Worm (Caenorhabditis elegans) whole organism, young adult: ENCODE data around the gene C05E11.6.

Source experiments
- C06A6.2 ChIP-seq: fragments of 200-800 bp; sonication (Bioruptor generic); conservative IDR thresholded peaks from 2 replicates; pipeline ENCODE4 v1.3.6; 2022; ENCODE audit warnings: missing genetic modification characterization, missing compliant biosample characterization
- C17E4.6 ChIP-seq: fragments of 200-800 bp; sonication (Bioruptor generic); IDR thresholded peaks from 2 replicates; pipeline ENCODE4 v1.3.6; 2022; ENCODE audit warnings: missing genetic modification reagents, missing genetic modification characterization, missing compliant biosample characterization
- F10E7.11 ChIP-seq: sonication (generic microtip); optimal IDR thresholded peaks from 2 replicates; lab custom pipeline; 2017; ENCODE audit warnings: mild to moderate bottlenecking, missing genetic modification characterization, moderate library complexity, missing compliant biosample characterization
- F22D6.2 ChIP-seq: sonication (generic microtip); optimal IDR thresholded peaks from 2 replicates; lab custom pipeline; 2016; ENCODE audit warnings: mild to moderate bottlenecking, missing genetic modification characterization, missing compliant biosample characterization
- F33H1.4 ChIP-seq: fragments of 200-800 bp; sonication (Bioruptor generic); IDR thresholded peaks from 2 replicates; pipeline ENCODE4 v1.3.6; 2022; ENCODE audit warnings: missing genetic modification reagents, missing genetic modification characterization, missing compliant biosample characterization
- F49E8.2 ChIP-seq: sonication (generic microtip); optimal IDR thresholded peaks from 3 replicates; lab custom pipeline; 2017; ENCODE audit warnings: missing genetic modification characterization, mild to moderate bottlenecking, missing compliant biosample characterization, antibody characterized with exemption, moderate library complexity; ENCODE audit not compliant: insufficient read depth
- F57A8.1 ChIP-seq: fragments of 200-800 bp; sonication (Bioruptor generic); optimal IDR thresholded peaks from 2 replicates; lab custom pipeline; 2018; ENCODE audit warnings: mild to moderate bottlenecking, missing genetic modification characterization, moderate library complexity, missing compliant biosample characterization
- K12H6.12 ChIP-seq: fragments of 200-800 bp; sonication (Bioruptor generic); optimal IDR thresholded peaks from 2 replicates; lab custom pipeline; 2018; ENCODE audit warnings: mild to moderate bottlenecking, missing genetic modification characterization, missing compliant biosample characterization
- Y79H2A.3 ChIP-seq: fragments of 200-800 bp; sonication (Bioruptor generic); conservative IDR thresholded peaks from 2 replicates; pipeline ENCODE4 v1.3.6; 2022; ENCODE audit warnings: missing genetic modification reagents, missing genetic modification characterization, missing compliant biosample characterization
- akir-1 ChIP-seq: fragments of 200-800 bp; sonication (Bioruptor generic); optimal IDR thresholded peaks from 2 replicates; lab custom pipeline; 2018; ENCODE audit warnings: mild to moderate bottlenecking, missing genetic modification characterization, moderate library complexity, missing compliant biosample characterization
- aptf-3 ChIP-seq: fragments of 200-800 bp; sonication (Bioruptor generic); IDR thresholded peaks from 2 replicates; pipeline ENCODE4 v1.3.6; 2022; ENCODE audit warnings: missing genetic modification characterization, missing compliant biosample characterization
- atf-7 ChIP-seq: sonication (generic microtip); optimal IDR thresholded peaks from 2 replicates; lab custom pipeline; 2017; ENCODE audit warnings: mild to moderate bottlenecking, missing genetic modification characterization, missing compliant biosample characterization
- athp-1 ChIP-seq: sonication (generic microtip); optimal IDR thresholded peaks from 2 replicates; lab custom pipeline; 2017; ENCODE audit warnings: mild to moderate bottlenecking, missing genetic modification characterization, missing compliant biosample characterization
- bed-2 ChIP-seq: fragments of 200-800 bp; sonication (Bioruptor generic); IDR thresholded peaks from 2 replicates; pipeline ENCODE4 v1.3.6; 2022; ENCODE audit warnings: missing genetic modification reagents, missing genetic modification characterization, missing compliant biosample characterization
- cebp-1 ChIP-seq, 2 experiments: fragments of 200-800 bp in 1 of 2; sonication (Bioruptor generic) in 1 of 2; sonication (generic microtip) in 1 of 2; IDR thresholded peaks in 1 of 2; optimal IDR thresholded peaks in 1 of 2; 2 replicates each; pipeline versions ENCODE4 v1.3.6 to Lab custom; 2017 to 2022; ENCODE audit warnings: missing compliant biosample characterization in 2 of 2, missing genetic modification characterization in 2 of 2, mild to moderate bottlenecking in 1 of 2, missing genetic modification reagents in 1 of 2, moderate library complexity in 1 of 2
- ceh-40 ChIP-seq: fragments of 200-800 bp; sonication (Bioruptor generic); IDR thresholded peaks from 2 replicates; pipeline ENCODE4 v1.3.6; 2022; ENCODE audit warnings: missing genetic modification characterization, missing compliant biosample characterization
- ceh-79 ChIP-seq: sonication (generic microtip); optimal IDR thresholded peaks from 2 replicates; lab custom pipeline; 2017; ENCODE audit warnings: mild to moderate bottlenecking, missing genetic modification characterization, missing compliant biosample characterization
- chd-7 ChIP-seq: sonication (generic microtip); optimal IDR thresholded peaks from 2 replicates; lab custom pipeline; 2016; ENCODE audit warnings: mild to moderate bottlenecking, missing genetic modification characterization, moderate library complexity, missing compliant biosample characterization
- die-1 ChIP-seq: sonication (generic microtip); optimal IDR thresholded peaks from 2 replicates; lab custom pipeline; 2016; ENCODE audit warnings: missing genotype, mild to moderate bottlenecking, missing genetic modification characterization, missing compliant biosample characterization
- dpl-1 ChIP-seq: fragments of 150-350 bp; optimal IDR thresholded peaks from 2 replicates; lab custom pipeline; 2014; ENCODE audit warnings: missing biosample characterization, missing genetic modification reagents, missing genetic modification characterization
- efl-1 ChIP-seq: fragments of 150-350 bp; optimal IDR thresholded peaks from 2 replicates; lab custom pipeline; 2014; ENCODE audit warnings: missing biosample characterization, missing genetic modification reagents, missing genetic modification characterization
- ekl-4 ChIP-seq: fragments of 200-800 bp; sonication (Bioruptor generic); IDR thresholded peaks from 2 replicates; pipeline ENCODE4 v1.3.6; 2022; ENCODE audit warnings: missing genetic modification reagents, missing genetic modification characterization, missing compliant biosample characterization
- him-1 ChIP-seq: sonication (generic microtip); optimal IDR thresholded peaks from 2 replicates; lab custom pipeline; 2016; ENCODE audit warnings: missing genotype, missing genetic modification reagents, missing genetic modification characterization, missing compliant biosample characterization
- hmg-1.2 ChIP-seq: fragments of 200-800 bp; sonication (Bioruptor generic); IDR thresholded peaks from 2 replicates; pipeline ENCODE4 v1.3.6; 2022; ENCODE audit warnings: missing genetic modification reagents, missing genetic modification characterization, missing compliant biosample characterization
- hmg-20 ChIP-seq: fragments of 200-800 bp; sonication (Bioruptor generic); IDR thresholded peaks from 2 replicates; pipeline ENCODE4 v1.3.6; 2022; ENCODE audit warnings: missing genetic modification reagents, missing genetic modification characterization, missing compliant biosample characterization
- hrde-1 ChIP-seq: sonication (generic microtip); optimal IDR thresholded peaks from 2 replicates; lab custom pipeline; 2016; ENCODE audit warnings: missing genetic modification characterization, mild to moderate bottlenecking, missing compliant biosample characterization, moderate library complexity, missing genotype, missing genetic modification reagents, borderline replicate concordance
- let-526 ChIP-seq: fragments of 200-800 bp; sonication (Bioruptor generic); IDR thresholded peaks from 2 replicates; pipeline ENCODE4 v1.3.6; 2022; ENCODE audit warnings: missing genetic modification reagents, missing genetic modification characterization, missing compliant biosample characterization
- let-607 ChIP-seq, 2 experiments: fragments of 200-800 bp in 1 of 2; sonication (Bioruptor generic) in 1 of 2; sonication (generic microtip) in 1 of 2; optimal IDR thresholded peaks; 2 replicates each; lab custom pipeline; 2016 to 2018; ENCODE audit warnings: mild to moderate bottlenecking in 2 of 2, missing compliant biosample characterization in 2 of 2, missing genetic modification characterization in 2 of 2, moderate library complexity in 2 of 2, missing genotype in 1 of 2
- lin-54 ChIP-seq: fragments of 200-800 bp; sonication (Bioruptor generic); optimal IDR thresholded peaks from 2 replicates; lab custom pipeline; 2018; ENCODE audit warnings: mild to moderate bottlenecking, missing genetic modification characterization, missing compliant biosample characterization
- lir-1 ChIP-seq: fragments of 200-800 bp; sonication (Bioruptor generic); conservative IDR thresholded peaks from 2 replicates; pipeline ENCODE4 v1.3.6; 2022; ENCODE audit warnings: missing genetic modification reagents, missing genetic modification characterization, missing compliant biosample characterization
- lsy-27 ChIP-seq: sonication (generic microtip); optimal IDR thresholded peaks from 2 replicates; lab custom pipeline; 2017; ENCODE audit warnings: missing genetic modification characterization, mild to moderate bottlenecking, missing compliant biosample characterization, antibody characterized with exemption, missing genotype, borderline replicate concordance; ENCODE audit not compliant: insufficient read depth
- madf-10 ChIP-seq: sonication (generic microtip); optimal IDR thresholded peaks from 2 replicates; lab custom pipeline; 2016; ENCODE audit warnings: mild to moderate bottlenecking, missing genetic modification characterization, missing compliant biosample characterization
- madf-8 ChIP-seq: fragments of 200-800 bp; sonication (Bioruptor generic); conservative IDR thresholded peaks from 2 replicates; pipeline ENCODE4 v1.3.6; 2022; ENCODE audit warnings: missing genetic modification reagents, missing genetic modification characterization, missing compliant biosample characterization
- mxl-1 ChIP-seq: sonication (generic microtip); optimal IDR thresholded peaks from 2 replicates; lab custom pipeline; 2016; ENCODE audit warnings: missing genetic modification characterization, missing compliant biosample characterization
- nhr-90 ChIP-seq: sonication (generic microtip); optimal IDR thresholded peaks from 2 replicates; lab custom pipeline; 2016; ENCODE audit warnings: missing genotype, mild to moderate bottlenecking, missing genetic modification characterization, missing compliant biosample characterization
- pbrm-1 ChIP-seq: fragments of 200-800 bp; sonication (Bioruptor generic); IDR thresholded peaks from 2 replicates; pipeline ENCODE4 v1.3.6; 2022; ENCODE audit warnings: missing genetic modification reagents, missing genetic modification characterization, missing compliant biosample characterization
- rcor-1 ChIP-seq: fragments of 200-800 bp; sonication (Bioruptor generic); IDR thresholded peaks from 2 replicates; pipeline ENCODE4 v1.3.6; 2022; ENCODE audit warnings: missing genetic modification reagents, missing genetic modification characterization, missing compliant biosample characterization
- sea-2 ChIP-seq: fragments of 200-800 bp; sonication (Bioruptor generic); IDR thresholded peaks from 2 replicates; pipeline ENCODE4 v1.3.6; 2022; ENCODE audit warnings: missing genetic modification characterization, missing compliant biosample characterization
- snpc-1.1 ChIP-seq: sonication (generic microtip); optimal IDR thresholded peaks from 2 replicates; lab custom pipeline; 2017; ENCODE audit warnings: missing genetic modification characterization, mild to moderate bottlenecking, missing compliant biosample characterization, antibody characterized with exemption, moderate library complexity, missing genotype, missing genetic modification reagents; ENCODE audit not compliant: insufficient read depth
- snpc-1.3 ChIP-seq: sonication (generic microtip); optimal IDR thresholded peaks from 2 replicates; lab custom pipeline; 2017; ENCODE audit warnings: missing genetic modification characterization, mild to moderate bottlenecking, missing compliant biosample characterization, antibody characterized with exemption, moderate library complexity, missing genotype, missing genetic modification reagents; ENCODE audit not compliant: insufficient read depth
- tbx-9 ChIP-seq: sonication (generic microtip); optimal IDR thresholded peaks from 2 replicates; lab custom pipeline; 2016; ENCODE audit warnings: borderline replicate concordance, missing genetic modification characterization, inconsistent platforms, missing compliant biosample characterization
- ztf-18 ChIP-seq: sonication (generic microtip); optimal IDR thresholded peaks from 2 replicates; lab custom pipeline; 2016; ENCODE audit warnings: missing genotype, mild to moderate bottlenecking, missing genetic modification characterization, missing compliant biosample characterization
- ztf-22 ChIP-seq: fragments of 200-800 bp; sonication (Bioruptor generic); optimal IDR thresholded peaks from 2 replicates; lab custom pipeline; 2018; ENCODE audit warnings: mild to moderate bottlenecking, missing genetic modification characterization, moderate library complexity, missing compliant biosample characterization
- ztf-25 ChIP-seq: fragments of 200-800 bp; sonication (Bioruptor generic); IDR thresholded peaks from 2 replicates; pipeline ENCODE4 v1.3.6; 2022; ENCODE audit warnings: missing genetic modification reagents, missing genetic modification characterization, missing compliant biosample characterization
- ztf-26 ChIP-seq: sonication (generic microtip); optimal IDR thresholded peaks from 2 replicates; lab custom pipeline; 2017; ENCODE audit warnings: missing genetic modification characterization, missing compliant biosample characterization
- ztf-3 ChIP-seq: fragments of 200-800 bp; sonication (Bioruptor generic); optimal IDR thresholded peaks from 2 replicates; lab custom pipeline; 2018; ENCODE audit warnings: mild to moderate bottlenecking, missing genetic modification characterization, missing compliant biosample characterization

C05E11.6 gene

DNA sequence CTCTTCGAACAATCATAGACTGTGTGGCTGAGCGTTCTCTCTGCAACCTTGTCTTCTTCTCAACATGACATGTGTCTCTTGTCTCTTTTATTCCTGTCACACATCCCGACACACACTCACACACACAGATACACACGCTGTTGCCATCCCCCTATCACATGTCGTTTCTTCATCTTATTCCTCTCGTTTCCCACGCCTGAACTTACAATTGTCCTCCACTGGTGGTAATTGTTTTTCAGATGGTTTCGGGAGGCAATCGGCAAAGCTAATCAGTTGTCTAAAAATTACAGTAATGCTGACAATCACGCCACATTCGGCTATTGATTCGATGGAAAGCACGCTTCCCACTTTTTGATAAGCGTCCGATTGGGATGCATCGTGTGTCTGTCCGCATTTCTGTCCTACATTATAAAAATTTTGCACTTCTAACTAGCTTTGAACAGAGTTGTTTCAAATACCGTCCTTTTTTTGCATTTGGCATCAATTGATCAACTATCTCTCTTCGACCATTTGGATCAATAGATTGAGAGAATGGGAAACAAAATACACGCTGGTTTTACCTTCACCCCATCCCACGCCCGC lies 29.7 kb upstream of the C05E11.6 start, which contains the start of gene nhr-35 (continued):
- TF ChIP-seq sea-2 (GFP tag; lab: Robert Waterston, UW) (no peak), chd-7 (tag; lab: Kevin White, UChicago) (peak; percentile 70), ztf-26 (peak; percentile 84), him-1 (tag; lab: Kevin White, UChicago) (no peak), Y79H2A.3 (GFP tag; lab: Robert Waterston, UW) (no peak), F22D6.2 (tag; lab: Kevin White, UChicago) (peak; percentile 90), F57A8.1 (GFP tag; lab: Kevin White, UChicago) (no peak), athp-1 (tag; lab: Kevin White, UChicago) (no peak), lsy-27 (tag; lab: Kevin White, UChicago) (no peak), tbx-9 (tag; lab: Kevin White, UChicago) (no peak), pbrm-1 (0 out of 2 replicates have a peak, but pooled peaks have one; percentile 26), hmg-20 (GFP tag; lab: Robert Waterston, UW) (no peak), bed-2 (GFP tag; lab: Robert Waterston, UW) (no peak), ztf-3 (GFP tag; lab: Kevin White, UChicago) (peak; percentile 26), dpl-1 (no peak), C06A6.2 (GFP tag; lab: Robert Waterston, UW) (peak; percentile 44; the same call in 1 of the 2 replicates), akir-1 (GFP tag; lab: Kevin White, UChicago) (no peak), ztf-22 (peak; percentile 86), madf-10 (tag; lab: Kevin White, UChicago) (peak; percentile 53), mxl-1 (tag; lab: Kevin White, UChicago) (no peak), efl-1 (GFP tag; lab: Kevin White, UChicago) (no peak), die-1 (tag; lab: Kevin White, UChicago) (peak; percentile 22), ceh-40 (GFP tag; lab: Robert Waterston, UW) (no peak), aptf-3 (GFP tag; lab: Robert Waterston, UW) (no peak), C17E4.6 (GFP tag; lab: Robert Waterston, UW) (no peak), let-607 (tag; optimal IDR thresholded peaks at IDR 0.05; lab: Kevin White, UChicago) (peak; percentile 84), ztf-25 (no peak), F33H1.4 (GFP tag; lab: Robert Waterston, UW) (no peak), cebp-1 (GFP tag; IDR thresholded peaks at IDR 0.05; lab: Robert Waterston, UW) (0 out of 2 replicates have a peak, but pooled peaks have one; percentile 36), cebp-1 (tag; optimal IDR thresholded peaks at IDR 0.05; lab: Kevin White, UChicago) (peak; percentile 78), nhr-90 (tag; lab: Kevin White, UChicago) (peak; percentile 72), hmg-1.2 (GFP tag; lab: Robert Waterston, UW) (peak; percentile 42), K12H6.12 (tag; lab: Kevin White, UChicago) (peak; percentile 29), F49E8.2 (tag; lab: Kevin White, UChicago) (no peak), atf-7 (peak; percentile 91), F10E7.11 (tag; lab: Kevin White, UChicago) (no peak), let-526 (GFP tag; lab: Robert Waterston, UW) (peak; percentile 69; the same call in 1 of the 2 replicates), ekl-4 (GFP tag; lab: Robert Waterston, UW) (0 out of 2 replicates have a peak, but pooled peaks have one; percentile 30), lir-1 (GFP tag; lab: Robert Waterston, UW) (peak; percentile 40; the same call in 1 of the 2 replicates), ztf-18 (tag; lab: Kevin White, UChicago) (no peak), snpc-1.3 (tag; lab: Kevin White, UChicago) (no peak), snpc-1.1 (no peak), hrde-1 (tag; lab: Kevin White, UChicago) (no peak), rcor-1 (GFP tag; lab: Robert Waterston, UW) (no peak), madf-8 (GFP tag; lab: Robert Waterston, UW) (no peak), lin-54 (GFP tag; lab: Kevin White, UChicago) (peak; percentile 27), ceh-79 (tag; lab: Kevin White, UChicago) (no peak)
